Fruit fly (Drosophila melanogaster) whole organism, embryonic: Measurements from ENCODE around the gene RpLP1.

Experiments
- Abd-B ChIP-seq: fragments of 200-800 bp; sonication (Bioruptor generic); optimal IDR thresholded peaks from 2 replicates; lab custom pipeline; 2018; ENCODE audit warnings: missing biosample characterization, mild to moderate bottlenecking, missing genetic modification characterization, moderate library complexity
- Aef1 ChIP-seq: fragments of 200-800 bp; sonication (Bioruptor generic); IDR thresholded peaks from 3 replicates; pipeline ENCODE4 v1.3.6; 2022; ENCODE audit warnings: missing biosample characterization, missing genetic modification characterization
- CG10321 ChIP-seq: fragments of 200-800 bp; sonication (Bioruptor generic); IDR thresholded peaks from 2 replicates; pipeline ENCODE4 v1.3.6; 2022; ENCODE audit warnings: missing biosample characterization, missing genetic modification characterization
- CG10462 ChIP-seq: fragments of 200-800 bp; sonication (Bioruptor generic); optimal IDR thresholded peaks from 2 replicates; lab custom pipeline; 2016; ENCODE audit warnings: missing biosample characterization, missing genetic modification characterization
- CG11093 ChIP-seq: fragments of 200-800 bp; sonication (Bioruptor generic); IDR thresholded peaks from 3 replicates; pipeline ENCODE4 v1.3.6; 2022; ENCODE audit warnings: missing biosample characterization, missing genetic modification characterization
- CG11398 ChIP-seq: fragments of 200-800 bp; sonication (Bioruptor generic); optimal IDR thresholded peaks from 2 replicates; lab custom pipeline; 2016; ENCODE audit warnings: missing biosample characterization, missing genetic modification characterization
- CG12071 ChIP-seq: fragments of 200-800 bp; sonication (Bioruptor generic); optimal IDR thresholded peaks from 3 replicates; lab custom pipeline; 2018; ENCODE audit warnings: missing biosample characterization, mild to moderate bottlenecking, missing genetic modification characterization
- CG13775 ChIP-seq: fragments of 200-800 bp; sonication (Bioruptor generic); optimal IDR thresholded peaks from 3 replicates; lab custom pipeline; 2017; ENCODE audit warnings: missing biosample characterization, mild to moderate bottlenecking, missing genetic modification characterization
- CG17612 ChIP-seq: fragments of 200-800 bp; sonication (Bioruptor generic); IDR thresholded peaks from 2 replicates; pipeline ENCODE4 v1.3.6; 2022; ENCODE audit warnings: missing biosample characterization, missing genetic modification characterization
- CG31365 ChIP-seq: fragments of 200-800 bp; sonication (Bioruptor generic); optimal IDR thresholded peaks from 2 replicates; lab custom pipeline; 2018; ENCODE audit warnings: missing biosample characterization, mild to moderate bottlenecking, missing genetic modification characterization
- CG3163 ChIP-seq: fragments of 200-800 bp; sonication (Bioruptor generic); optimal IDR thresholded peaks from 3 replicates; lab custom pipeline; 2016; ENCODE audit warnings: missing biosample characterization, missing genetic modification characterization
- CG3281 ChIP-seq: fragments of 200-800 bp; sonication (Bioruptor generic); optimal IDR thresholded peaks from 3 replicates; lab custom pipeline; 2017; ENCODE audit warnings: missing biosample characterization, mild to moderate bottlenecking, missing genetic modification characterization
- CG4328 ChIP-seq: fragments of 200-800 bp; sonication (Bioruptor generic); optimal IDR thresholded peaks from 3 replicates; lab custom pipeline; 2017; ENCODE audit warnings: missing biosample characterization, missing genetic modification reagents, missing genetic modification characterization
- CG6654 ChIP-seq: fragments of 200-800 bp; sonication (Bioruptor generic); optimal IDR thresholded peaks from 2 replicates; lab custom pipeline; 2017; ENCODE audit warnings: missing biosample characterization, mild to moderate bottlenecking, missing genetic modification characterization
- CG7745 ChIP-seq: fragments of 200-800 bp; sonication (Bioruptor generic); optimal IDR thresholded peaks from 2 replicates; lab custom pipeline; 2018; ENCODE audit warnings: missing biosample characterization, mild to moderate bottlenecking, missing genetic modification characterization, moderate library complexity
- CG8478 ChIP-seq: fragments of >200 bp; optimal IDR thresholded peaks from 2 replicates; lab custom pipeline; 2018
- CG9437 ChIP-seq: fragments of 200-800 bp; sonication (Bioruptor generic); optimal IDR thresholded peaks from 2 replicates; lab custom pipeline; 2018; ENCODE audit warnings: missing biosample characterization, mild to moderate bottlenecking, missing genetic modification characterization
- CG9727 ChIP-seq: fragments of 200-800 bp; sonication (Bioruptor generic); optimal IDR thresholded peaks from 3 replicates; lab custom pipeline; 2017; ENCODE audit warnings: missing biosample characterization, mild to moderate bottlenecking, missing genetic modification characterization
- CTCF ChIP-seq: fragments of 200-800 bp; sonication (Bioruptor generic); optimal IDR thresholded peaks from 2 replicates; lab custom pipeline; 2017; ENCODE audit warnings: missing biosample characterization, mild to moderate bottlenecking, missing genetic modification characterization, moderate library complexity
- CoRest ChIP-seq: fragments of 200-800 bp; sonication (Bioruptor generic); optimal IDR thresholded peaks from 3 replicates; lab custom pipeline; 2018; ENCODE audit warnings: missing biosample characterization, mild to moderate bottlenecking, missing genetic modification characterization, moderate library complexity
- D19A ChIP-seq: fragments of 200-800 bp; optimal IDR thresholded peaks from 3 replicates; lab custom pipeline; 2019; ENCODE audit warnings: missing biosample characterization, mild to moderate bottlenecking, missing genetic modification characterization, moderate library complexity
- Elba2 ChIP-seq: fragments of 200-800 bp; sonication (Bioruptor generic); optimal IDR thresholded peaks from 3 replicates; lab custom pipeline; 2016; ENCODE audit warnings: missing biosample characterization, missing genetic modification characterization
- Ets97D ChIP-seq: fragments of 200-800 bp; sonication (Bioruptor generic); optimal IDR thresholded peaks from 3 replicates; lab custom pipeline; 2016; ENCODE audit warnings: missing biosample characterization, missing genetic modification characterization
- GATAe ChIP-seq: fragments of 200-800 bp; sonication (Bioruptor generic); conservative IDR thresholded peaks from 2 replicates; pipeline ENCODE4 v1.3.6; 2022; ENCODE audit warnings: missing biosample characterization, missing genetic modification characterization
- HLH3B ChIP-seq: fragments of 200-800 bp; sonication (Bioruptor generic); IDR thresholded peaks from 2 replicates; pipeline ENCODE4 v1.3.6; 2022; ENCODE audit warnings: missing biosample characterization, missing genetic modification characterization
- Lpt ChIP-seq: fragments of >200 bp; optimal IDR thresholded peaks from 2 replicates; lab custom pipeline; 2018; ENCODE audit warnings: missing biosample characterization, missing genetic modification characterization
- Mes4 ChIP-seq: fragments of 200-800 bp; sonication (Bioruptor generic); optimal IDR thresholded peaks from 2 replicates; lab custom pipeline; 2016; ENCODE audit warnings: missing biosample characterization, missing genetic modification characterization
- Nf-YB ChIP-seq: fragments of 200-800 bp; sonication (Bioruptor generic); optimal IDR thresholded peaks from 3 replicates; lab custom pipeline; 2019; ENCODE audit warnings: missing biosample characterization, mild to moderate bottlenecking, missing genetic modification characterization, moderate library complexity
- Six4 ChIP-seq: fragments of 200-800 bp; sonication (Bioruptor generic); optimal IDR thresholded peaks from 2 replicates; lab custom pipeline; 2016; ENCODE audit warnings: missing biosample characterization, missing genetic modification characterization
- Spps ChIP-seq: fragments of 200-800 bp; sonication (Bioruptor generic); optimal IDR thresholded peaks from 2 replicates; lab custom pipeline; 2018; ENCODE audit warnings: missing biosample characterization, mild to moderate bottlenecking, missing genetic modification characterization
- Trl ChIP-seq, 3 experiments: fragments of >200 bp in 2 of 3; fragments of 200-800 bp in 1 of 3; sonication (Bioruptor generic) in 1 of 3; optimal IDR thresholded peaks; 2 replicates in 1 of 3; 3 replicates in 2 of 3; lab custom pipeline; 2016 to 2017; ENCODE audit warnings: missing biosample characterization in 1 of 3, missing genetic modification characterization in 1 of 3
- Xbp1 ChIP-seq: fragments of 200-800 bp; sonication (Bioruptor generic); optimal IDR thresholded peaks from 3 replicates; lab custom pipeline; 2016; ENCODE audit warnings: missing biosample characterization, mild to moderate bottlenecking, missing genetic modification characterization
- bab2 ChIP-seq: fragments of 200-800 bp; sonication (Bioruptor generic); optimal IDR thresholded peaks from 2 replicates; lab custom pipeline; 2016; ENCODE audit warnings: missing biosample characterization, missing genetic modification characterization
- bbx ChIP-seq: fragments of 200-800 bp; sonication (Bioruptor generic); IDR thresholded peaks from 2 replicates; pipeline ENCODE4 v1.3.6; 2022; ENCODE audit warnings: missing biosample characterization, missing genetic modification characterization; ENCODE audit not compliant: partially characterized antibody
- chinmo ChIP-seq: fragments of 200-800 bp; sonication (Bioruptor generic); IDR thresholded peaks from 4 replicates; pipeline ENCODE4 v1.3.6; 2022; ENCODE audit warnings: missing biosample characterization, missing genetic modification characterization; ENCODE audit not compliant: partially characterized antibody
- chn ChIP-seq: fragments of 200-800 bp; sonication (Bioruptor generic); optimal IDR thresholded peaks from 2 replicates; lab custom pipeline; 2016; ENCODE audit warnings: missing biosample characterization, missing genetic modification characterization
- ci ChIP-seq: fragments of 200-800 bp; sonication (Bioruptor generic); IDR thresholded peaks from 3 replicates; pipeline ENCODE4 v1.3.6; 2022; ENCODE audit warnings: missing biosample characterization, missing genetic modification characterization
- esg ChIP-seq: fragments of 200-800 bp; sonication (Bioruptor generic); conservative IDR thresholded peaks from 2 replicates; pipeline ENCODE4 v1.3.6; 2022; ENCODE audit warnings: missing biosample characterization, missing genetic modification characterization
- ewg ChIP-seq: fragments of 200-800 bp; sonication (Bioruptor generic); optimal IDR thresholded peaks from 3 replicates; lab custom pipeline; 2017; ENCODE audit warnings: mild to moderate bottlenecking, missing biosample characterization, missing genetic modification reagents, missing genetic modification characterization
- gce ChIP-seq: fragments of 200-800 bp; sonication (Bioruptor generic); IDR thresholded peaks from 3 replicates; pipeline ENCODE4 v1.3.6; 2022; ENCODE audit warnings: missing biosample characterization, missing genetic modification characterization
- mld ChIP-seq: fragments of 200-800 bp; sonication (Bioruptor generic); IDR thresholded peaks from 3 replicates; pipeline ENCODE4 v1.3.6; 2022; ENCODE audit warnings: missing biosample characterization, missing genetic modification characterization; ENCODE audit not compliant: partially characterized antibody
- oc ChIP-seq: fragments of 200-800 bp; sonication (Bioruptor generic); optimal IDR thresholded peaks from 2 replicates; lab custom pipeline; 2018; ENCODE audit warnings: missing biosample characterization, mild to moderate bottlenecking, missing genetic modification characterization, moderate library complexity
- pb ChIP-seq: fragments of 200-800 bp; sonication (Bioruptor generic); optimal IDR thresholded peaks from 3 replicates; lab custom pipeline; 2016; ENCODE audit warnings: missing biosample characterization, missing genetic modification characterization
- pnt ChIP-seq: fragments of 200-800 bp; sonication (Bioruptor generic); optimal IDR thresholded peaks from 3 replicates; lab custom pipeline; 2016; ENCODE audit warnings: missing biosample characterization, missing genetic modification characterization
- salm ChIP-seq: fragments of 200-800 bp; sonication (Bioruptor generic); optimal IDR thresholded peaks from 2 replicates; lab custom pipeline; 2018; ENCODE audit warnings: missing biosample characterization, mild to moderate bottlenecking, missing genetic modification characterization
- sens-2 ChIP-seq: fragments of 200-800 bp; sonication (Bioruptor generic); IDR thresholded peaks from 2 replicates; pipeline ENCODE4 v1.3.6; 2022; ENCODE audit warnings: missing biosample characterization, missing genetic modification characterization
- so ChIP-seq: fragments of 200-800 bp; sonication (Bioruptor generic); IDR thresholded peaks from 3 replicates; pipeline ENCODE4 v1.3.6; 2022; ENCODE audit warnings: missing biosample characterization, missing genetic modification characterization
- toy ChIP-seq: fragments of 200-800 bp; sonication (Bioruptor generic); IDR thresholded peaks from 2 replicates; pipeline ENCODE4 v1.3.6; 2022; ENCODE audit warnings: missing biosample characterization, missing genetic modification characterization
- tup ChIP-seq: fragments of 200-800 bp; sonication (Bioruptor generic); optimal IDR thresholded peaks from 2 replicates; lab custom pipeline; 2016; ENCODE audit warnings: missing biosample characterization, mild to moderate bottlenecking, missing genetic modification characterization, moderate library complexity
- vvl ChIP-seq: fragments of 200-800 bp; sonication (Bioruptor generic); IDR thresholded peaks from 2 replicates; pipeline ENCODE4 v1.3.6; 2022; ENCODE audit warnings: missing biosample characterization, missing genetic modification characterization

RpLP1 gene

dm6 chr2L:468745-469358, 49.1 kb downstream of the RpLP1 start (continued):
- TF ChIP-seq CG10462 = peak; percentile 42
- TF ChIP-seq CG11398 (GFP tag; lab: Kevin White, UChicago) = peak; percentile 58
- TF ChIP-seq CG6654 (GFP tag; lab: Kevin White, UChicago) = peak; percentile 37
- TF ChIP-seq oc (tag; lab: Kevin White, UChicago) = peak; percentile 81
- TF ChIP-seq D19A (tag; lab: Kevin White, UChicago) = peak; percentile 61
- TF ChIP-seq Xbp1 = peak; percentile 72
- peak; percentile 54 for TF ChIP-seq pnt (GFP tag; lab: Kevin White, UChicago)
- TF ChIP-seq chn (GFP tag; lab: Kevin White, UChicago) = peak; percentile 73
- peak; percentile 11 for TF ChIP-seq CTCF (GFP tag; lab: Kevin White, UChicago)
- TF ChIP-seq Elba2 (GFP tag; lab: Kevin White, UChicago) = no peak
- TF ChIP-seq CG9437 = peak; percentile 58
- no peak for TF ChIP-seq bbx (GFP tag; lab: Robert Waterston, UW)
- TF ChIP-seq CG12071 (GFP tag; lab: Kevin White, UChicago) = peak; percentile 75
- peak; percentile 65; the same call in 1 of the 2 replicates for TF ChIP-seq sens-2 (GFP tag; lab: Robert Waterston, UW)
- TF ChIP-seq ci = peak; percentile 91
- no peak for TF ChIP-seq gce
- 0 out of 4 replicates have a peak, but pooled peaks have one; percentile 63 for TF ChIP-seq chinmo
- peak; percentile 62; the same call in 2 of the 3 replicates for TF ChIP-seq CG11093 (GFP tag; lab: Robert Waterston, UW)
- TF ChIP-seq Mes4 (GFP tag; lab: Kevin White, UChicago) = peak; percentile 67
- peak; percentile 71 for TF ChIP-seq CG3281
- peak; percentile 38 for TF ChIP-seq Spps
- peak; percentile 42; the same call in 1 of the 3 replicates for TF ChIP-seq Aef1
- TF ChIP-seq CG10321 = peak; percentile 53; the same call in 1 of the 2 replicates
- no peak for TF ChIP-seq CG4328 (GFP tag; lab: Kevin White, UChicago)
- TF ChIP-seq HLH3B (GFP tag; lab: Robert Waterston, UW) = peak; percentile 81
- TF ChIP-seq so (GFP tag; lab: Robert Waterston, UW) = peak; percentile 76; the same call in 2 of the 3 replicates
- peak; percentile 42 for TF ChIP-seq salm (tag; lab: Kevin White, UChicago)
- no peak for TF ChIP-seq Lpt (GFP tag; lab: Kevin White, UChicago)
- TF ChIP-seq CG31365 (tag; lab: Kevin White, UChicago) = peak; percentile 25
- TF ChIP-seq Six4 = peak; percentile 56
- TF ChIP-seq pb (GFP tag; lab: Kevin White, UChicago) = peak; percentile 57
- peak; percentile 63 for TF ChIP-seq CG17612 (GFP tag; lab: Robert Waterston, UW)
- peak; percentile 13; the same call in 1 of the 2 replicates for TF ChIP-seq GATAe (GFP tag; lab: Robert Waterston, UW)
- 0 out of 2 replicates have a peak, but pooled peaks have one; percentile 25 for TF ChIP-seq toy (GFP tag; lab: Robert Waterston, UW)
- TF ChIP-seq ewg = peak; percentile 65
- peak; percentile 39 for TF ChIP-seq Abd-B (GFP tag; lab: Kevin White, UChicago)
- TF ChIP-seq vvl (GFP tag; lab: Robert Waterston, UW) = peak; percentile 87
- TF ChIP-seq CG9727 (GFP tag; lab: Kevin White, UChicago) = peak; percentile 52
- no peak for TF ChIP-seq Trl (optimal IDR thresholded peaks at IDR 0.05; lab: Kevin White, UChicago)
- peak; percentile 57 for TF ChIP-seq Trl (GFP tag; optimal IDR thresholded peaks at IDR 0.05; lab: Kevin White, UChicago)
- TF ChIP-seq CG3163 (GFP tag; lab: Kevin White, UChicago) = peak; percentile 45
- TF ChIP-seq mld (GFP tag; lab: Robert Waterston, UW) = no peak
- TF ChIP-seq esg = peak; percentile 71
- no peak for TF ChIP-seq CG7745 (tag; lab: Kevin White, UChicago)
- TF ChIP-seq bab2 = peak; percentile 69
- TF ChIP-seq CG8478 (lab: Kevin White, UChicago) = no peak
- TF ChIP-seq CoRest = peak; percentile 64
- TF ChIP-seq CG13775 (GFP tag; lab: Kevin White, UChicago) = peak; percentile 58
- TF ChIP-seq tup (GFP tag; lab: Kevin White, UChicago) = peak; percentile 1
- peak; percentile 50 for TF ChIP-seq Nf-YB (GFP tag; lab: Kevin White, UChicago)
- TF ChIP-seq Ets97D (GFP tag; lab: Kevin White, UChicago) = peak; percentile 32
